Fruit fly (Drosophila melanogaster): Measurements from ENCODE around the gene Acp24A4.

The Acp24A4 gene

dm6 chr2L:3670481-3670880 lies 23.2 kb downstream of the Acp24A4 start, which contains the start of gene Sfp24Bc:
Gene Sfp24Bc, minus strand, starts transcription at chr2L:3670581.
- no peak for TF ChIP-seq CG17801 (GFP tag; optimal IDR thresholded peaks at IDR 0.05; ENCODE audit: partially characterized antibody)

- TF ChIP-seq CG17801 (GFP tag; optimal IDR thresholded peaks at IDR 0.05; ENCODE audit: partially characterized antibody) = no peak
Measured at dm6 chr2L:3669675-3670074, 24.0 kb downstream of the Acp24A4 start, which contains the start of gene Sfp24Bb. Gene Sfp24Bb, minus strand, starts transcription at chr2L:3669775.

dm6 chr2L:3669034-3669433 lies 24.7 kb downstream of the Acp24A4 start, which contains the start of gene Sfp24Bd:
Gene Sfp24Bd, minus strand, starts transcription at chr2L:3669134.
- TF ChIP-seq CG17801 (GFP tag; optimal IDR thresholded peaks at IDR 0.05; ENCODE audit: partially characterized antibody) = no peak

- TF ChIP-seq CG17801 (GFP tag; optimal IDR thresholded peaks at IDR 0.05; ENCODE audit: partially characterized antibody) = no peak
Measured at dm6 chr2L:3668451-3668850, 25.3 kb downstream of the Acp24A4 start, which contains the start of gene Sfp24Ba. Gene Sfp24Ba, minus strand, starts transcription at chr2L:3668551.

- TF ChIP-seq CG17801 (GFP tag; optimal IDR thresholded peaks at IDR 0.05; ENCODE audit: partially characterized antibody) = no peak
Measured at dm6 chr2L:3662307-3662795, 31.4 kb downstream of the Acp24A4 start, which contains the start of gene Drgx. Gene Drgx, plus strand, starts transcription at chr2L:3662745.

dm6 chr2L:3657349-3658142 lies 36.2 kb downstream of the Acp24A4 start:
- TF ChIP-seq CG17801 (GFP tag; optimal IDR thresholded peaks at IDR 0.05; ENCODE audit: partially characterized antibody) = no peak

- TF ChIP-seq CG17801 (GFP tag; optimal IDR thresholded peaks at IDR 0.05; ENCODE audit: partially characterized antibody) = no peak
Measured at dm6 chr2L:3656667-3657066, 37.0 kb downstream of the Acp24A4 start, which contains the start of gene for. Gene for, minus strand, starts transcription at chr2L:3656953.

- peak; percentile 98 for TF ChIP-seq CG17801 (GFP tag; optimal IDR thresholded peaks at IDR 0.05; ENCODE audit: partially characterized antibody)
Measured at dm6 chr2L:3655698-3656105, 38.0 kb downstream of the Acp24A4 start.

- no peak for TF ChIP-seq CG17801 (GFP tag; optimal IDR thresholded peaks at IDR 0.05; ENCODE audit: partially characterized antibody)
Measured at dm6 chr2L:3654956-3655618, 38.6 kb downstream of the Acp24A4 start.

- TF ChIP-seq CG17801 (GFP tag; optimal IDR thresholded peaks at IDR 0.05; ENCODE audit: partially characterized antibody) = no peak
Measured at dm6 chr2L:3648173-3648972, 45.3 kb downstream of the Acp24A4 start.

dm6 chr2L:3647521-3648172 lies 46.1 kb downstream of the Acp24A4 start:
- TF ChIP-seq CG17801 (GFP tag; optimal IDR thresholded peaks at IDR 0.05; ENCODE audit: partially characterized antibody) = peak; percentile 14

dm6 chr2L:3646041-3646440 lies 47.7 kb downstream of the Acp24A4 start:
- no peak for TF ChIP-seq CG17801 (GFP tag; optimal IDR thresholded peaks at IDR 0.05; ENCODE audit: partially characterized antibody)

dm6 chr2L:3645339-3645738 lies 48.4 kb downstream of the Acp24A4 start:
- no peak for TF ChIP-seq CG17801 (GFP tag; optimal IDR thresholded peaks at IDR 0.05; ENCODE audit: partially characterized antibody)
